Worm (Caenorhabditis elegans) whole organism, young adult: Measurements from ENCODE around the gene srbc-31.

Experiments used
- C17E4.6 ChIP-seq: fragments of 200-800 bp; sonication (Bioruptor generic); IDR thresholded peaks from 2 replicates; pipeline ENCODE4 v1.3.6; 2022; ENCODE audit warnings: missing genetic modification reagents, missing genetic modification characterization, missing compliant biosample characterization
- D2030.7 ChIP-seq: fragments of 200-800 bp; sonication (Bioruptor generic); IDR thresholded peaks from 2 replicates; pipeline ENCODE4 v1.3.6; 2022; ENCODE audit warnings: missing genetic modification reagents, missing genetic modification characterization, missing compliant biosample characterization
- F52B5.7 ChIP-seq: sonication (generic microtip); optimal IDR thresholded peaks from 2 replicates; lab custom pipeline; 2016; ENCODE audit warnings: mild to moderate bottlenecking, missing genetic modification characterization, missing compliant biosample characterization
- T26A5.8 ChIP-seq: sonication (generic microtip); optimal IDR thresholded peaks from 2 replicates; lab custom pipeline; 2016; ENCODE audit warnings: missing genetic modification characterization, missing compliant biosample characterization
- Y53F4B.3 ChIP-seq: fragments of 200-800 bp; sonication (Bioruptor generic); IDR thresholded peaks from 2 replicates; pipeline ENCODE4 v1.3.6; 2022; ENCODE audit warnings: missing genetic modification reagents, missing genetic modification characterization, missing compliant biosample characterization
- Y53G8AR.9 ChIP-seq: fragments of 200-800 bp; sonication (Bioruptor generic); conservative IDR thresholded peaks from 2 replicates; pipeline ENCODE4 v1.3.6; 2022; ENCODE audit warnings: missing genetic modification reagents, missing genetic modification characterization, missing compliant biosample characterization
- Y95B8A.8 ChIP-seq: fragments of 200-800 bp; sonication (Bioruptor generic); IDR thresholded peaks from 2 replicates; pipeline ENCODE4 v1.3.6; 2022; ENCODE audit warnings: missing genetic modification reagents, missing genetic modification characterization, missing compliant biosample characterization
- ama-1 ChIP-seq, 3 experiments: fragments of 150-350 bp in 1 of 3; sonication (generic microtip) in 2 of 3; optimal IDR thresholded peaks; 2 replicates each; lab custom pipeline; 2014 to 2018; ENCODE audit warnings: missing biosample characterization in 2 of 3, missing genetic modification characterization in 2 of 3, missing genetic modification reagents in 2 of 3
- atf-7 ChIP-seq: sonication (generic microtip); optimal IDR thresholded peaks from 2 replicates; lab custom pipeline; 2017; ENCODE audit warnings: mild to moderate bottlenecking, missing genetic modification characterization, missing compliant biosample characterization
- bed-1 ChIP-seq: fragments of 200-800 bp; sonication (Bioruptor generic); IDR thresholded peaks from 2 replicates; pipeline ENCODE4 v1.3.6; 2022; ENCODE audit warnings: missing genetic modification reagents, missing genetic modification characterization, missing compliant biosample characterization
- bed-2 ChIP-seq: fragments of 200-800 bp; sonication (Bioruptor generic); IDR thresholded peaks from 2 replicates; pipeline ENCODE4 v1.3.6; 2022; ENCODE audit warnings: missing genetic modification reagents, missing genetic modification characterization, missing compliant biosample characterization
- ceh-100 ChIP-seq: fragments of 200-800 bp; sonication (Bioruptor generic); IDR thresholded peaks from 2 replicates; pipeline ENCODE4 v1.3.6; 2022; ENCODE audit warnings: missing genetic modification reagents, missing genetic modification characterization, missing compliant biosample characterization
- ceh-27 ChIP-seq: fragments of 200-800 bp; sonication (Bioruptor generic); optimal IDR thresholded peaks from 2 replicates; lab custom pipeline; 2018; ENCODE audit warnings: mild to moderate bottlenecking, missing genetic modification characterization, moderate library complexity, missing compliant biosample characterization
- ceh-58 ChIP-seq: fragments of 200-800 bp; sonication (Bioruptor generic); IDR thresholded peaks from 2 replicates; pipeline ENCODE4 v1.3.6; 2022; ENCODE audit warnings: missing genetic modification characterization, missing compliant biosample characterization
- ceh-79 ChIP-seq: sonication (generic microtip); optimal IDR thresholded peaks from 2 replicates; lab custom pipeline; 2017; ENCODE audit warnings: mild to moderate bottlenecking, missing genetic modification characterization, missing compliant biosample characterization
- efl-1 ChIP-seq: fragments of 150-350 bp; optimal IDR thresholded peaks from 2 replicates; lab custom pipeline; 2014; ENCODE audit warnings: missing biosample characterization, missing genetic modification reagents, missing genetic modification characterization
- him-1 ChIP-seq: sonication (generic microtip); optimal IDR thresholded peaks from 2 replicates; lab custom pipeline; 2016; ENCODE audit warnings: missing genotype, missing genetic modification reagents, missing genetic modification characterization, missing compliant biosample characterization
- hrde-1 ChIP-seq: sonication (generic microtip); optimal IDR thresholded peaks from 2 replicates; lab custom pipeline; 2016; ENCODE audit warnings: missing genetic modification characterization, mild to moderate bottlenecking, missing compliant biosample characterization, moderate library complexity, missing genotype, missing genetic modification reagents, borderline replicate concordance
- lin-35 ChIP-seq, 3 experiments: fragments of 150-350 bp in 2 of 3; sonication (generic microtip) in 1 of 3; optimal IDR thresholded peaks; 2 replicates each; lab custom pipeline; 2014 to 2018; ENCODE audit warnings: missing biosample characterization in 3 of 3, missing genetic modification characterization in 3 of 3, missing genetic modification reagents in 3 of 3
- lin-40 ChIP-seq: sonication (generic microtip); optimal IDR thresholded peaks from 2 replicates; lab custom pipeline; 2016; ENCODE audit warnings: missing genetic modification characterization, mild to moderate bottlenecking, missing compliant biosample characterization, missing genotype, missing genetic modification reagents
- lsl-1 ChIP-seq: fragments of 200-800 bp; sonication (Bioruptor generic); optimal IDR thresholded peaks from 2 replicates; lab custom pipeline; 2018; ENCODE audit warnings: mild to moderate bottlenecking, missing genetic modification characterization, moderate library complexity, missing compliant biosample characterization
- lsy-27 ChIP-seq: sonication (generic microtip); optimal IDR thresholded peaks from 2 replicates; lab custom pipeline; 2017; ENCODE audit warnings: missing genetic modification characterization, mild to moderate bottlenecking, missing compliant biosample characterization, antibody characterized with exemption, missing genotype, borderline replicate concordance; ENCODE audit not compliant: insufficient read depth
- madf-6 ChIP-seq: fragments of 200-800 bp; sonication (Bioruptor generic); IDR thresholded peaks from 2 replicates; pipeline ENCODE4 v1.3.6; 2022; ENCODE audit warnings: missing genetic modification reagents, missing genetic modification characterization, missing compliant biosample characterization
- mcd-1 ChIP-seq: fragments of 200-800 bp; sonication (Bioruptor generic); IDR thresholded peaks from 2 replicates; pipeline ENCODE4 v1.3.6; 2022; ENCODE audit warnings: missing genetic modification reagents, missing genetic modification characterization, missing compliant biosample characterization
- mel-28 ChIP-seq: sonication (generic microtip); optimal IDR thresholded peaks from 2 replicates; lab custom pipeline; 2016; ENCODE audit warnings: borderline replicate concordance, mild to moderate bottlenecking, missing genetic modification characterization, missing compliant biosample characterization
- mes-4 ChIP-seq: sonication (generic microtip); optimal IDR thresholded peaks from 2 replicates; lab custom pipeline; 2016; ENCODE audit warnings: missing genotype, missing genetic modification characterization, missing compliant biosample characterization
- mxl-1 ChIP-seq: sonication (generic microtip); optimal IDR thresholded peaks from 2 replicates; lab custom pipeline; 2016; ENCODE audit warnings: missing genetic modification characterization, missing compliant biosample characterization
- nhr-27 ChIP-seq: fragments of 200-800 bp; sonication (Bioruptor generic); optimal IDR thresholded peaks from 2 replicates; lab custom pipeline; 2018; ENCODE audit warnings: mild to moderate bottlenecking, missing genetic modification characterization, moderate library complexity, missing compliant biosample characterization
- nhr-90 ChIP-seq: sonication (generic microtip); optimal IDR thresholded peaks from 2 replicates; lab custom pipeline; 2016; ENCODE audit warnings: missing genotype, mild to moderate bottlenecking, missing genetic modification characterization, missing compliant biosample characterization
- rec-8 ChIP-seq, 2 experiments: sonication (generic microtip); optimal IDR thresholded peaks; 2 replicates each; lab custom pipeline; 2016; ENCODE audit warnings: mild to moderate bottlenecking in 2 of 2, missing genetic modification characterization in 2 of 2, missing genetic modification reagents in 2 of 2, missing genotype in 2 of 2, missing biosample characterization in 1 of 2, missing compliant biosample characterization in 1 of 2, moderate library complexity in 1 of 2
- sptf-2 ChIP-seq: fragments of 200-800 bp; sonication (Bioruptor generic); optimal IDR thresholded peaks from 2 replicates; lab custom pipeline; 2018; ENCODE audit warnings: mild to moderate bottlenecking, missing genetic modification characterization, missing compliant biosample characterization
- tbp1 ChIP-seq: fragments of 200-800 bp; sonication (Bioruptor generic); optimal IDR thresholded peaks from 2 replicates; lab custom pipeline; 2018; ENCODE audit warnings: mild to moderate bottlenecking, missing genetic modification characterization, missing compliant biosample characterization
- ztf-18 ChIP-seq: sonication (generic microtip); optimal IDR thresholded peaks from 2 replicates; lab custom pipeline; 2016; ENCODE audit warnings: missing genotype, mild to moderate bottlenecking, missing genetic modification characterization, missing compliant biosample characterization
- ztf-22 ChIP-seq: fragments of 200-800 bp; sonication (Bioruptor generic); optimal IDR thresholded peaks from 2 replicates; lab custom pipeline; 2018; ENCODE audit warnings: mild to moderate bottlenecking, missing genetic modification characterization, moderate library complexity, missing compliant biosample characterization
- ztf-28 ChIP-seq: fragments of 200-800 bp; sonication (Bioruptor generic); IDR thresholded peaks from 2 replicates; pipeline ENCODE4 v1.3.6; 2022; ENCODE audit warnings: missing genetic modification reagents, missing genetic modification characterization, missing compliant biosample characterization
- ztf-6 ChIP-seq: fragments of 200-800 bp; sonication (Bioruptor generic); IDR thresholded peaks from 2 replicates; pipeline ENCODE4 v1.3.6; 2022; ENCODE audit warnings: missing genetic modification reagents, missing genetic modification characterization, missing compliant biosample characterization

The srbc-31 gene

DNA sequence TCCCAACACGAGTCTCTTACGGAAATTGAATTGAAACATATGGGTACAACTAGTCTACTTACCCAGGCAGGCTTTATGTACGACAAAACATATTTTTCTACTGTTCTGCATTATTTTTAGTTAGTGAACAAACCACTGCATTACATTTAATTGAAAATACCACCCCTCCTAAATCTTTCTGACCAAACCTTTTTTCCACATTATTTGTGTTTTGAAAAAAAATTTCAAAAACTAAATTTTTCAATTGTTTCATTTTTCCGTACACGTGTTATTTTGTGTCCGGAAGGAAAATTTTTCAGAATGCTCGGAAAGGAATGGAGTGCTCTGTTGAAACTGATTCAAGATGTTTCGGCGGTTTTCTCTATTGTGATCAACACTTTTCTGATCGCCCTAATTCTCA, 35.0 kb upstream of the srbc-31 start, which contains the start of gene str-226:
TSS of gene str-226 (plus strand) at position 301 of the 400 bp plus-strand sequence.
- TF ChIP-seq ztf-6 (GFP tag; lab: Robert Waterston, UW) = no peak
- TF ChIP-seq C17E4.6 (GFP tag; lab: Robert Waterston, UW) = no peak
- TF ChIP-seq ztf-28 (GFP tag; lab: Robert Waterston, UW) = no peak
- TF ChIP-seq efl-1 (GFP tag; lab: Kevin White, UChicago) = no peak
- TF ChIP-seq D2030.7 (GFP tag; lab: Robert Waterston, UW) = no peak
- no peak for TF ChIP-seq Y53F4B.3 (GFP tag; lab: Robert Waterston, UW)
- TF ChIP-seq lin-40 (tag; lab: Kevin White, UChicago) = no peak
- no peak for TF ChIP-seq nhr-90 (tag; lab: Kevin White, UChicago)
- TF ChIP-seq lin-35 (GFP tag; optimal IDR thresholded peaks at IDR 0.05; lab: Kevin White, UChicago) = no peak
- TF ChIP-seq mcd-1 (GFP tag; lab: Robert Waterston, UW) = no peak
- TF ChIP-seq Y95B8A.8 (GFP tag; lab: Robert Waterston, UW) = no peak
- no peak for TF ChIP-seq tbp1 (GFP tag; lab: Kevin White, UChicago)
- no peak for TF ChIP-seq ceh-58 (GFP tag; lab: Robert Waterston, UW)
- TF ChIP-seq ama-1 (optimal IDR thresholded peaks at IDR 0.05; lab: Kevin White, UChicago) = no peak
- no peak for TF ChIP-seq ama-1 (GFP tag; optimal IDR thresholded peaks at IDR 0.05; lab: Kevin White, UChicago)
- TF ChIP-seq madf-6 (GFP tag; lab: Robert Waterston, UW) = no peak
- TF ChIP-seq mxl-1 (tag; lab: Kevin White, UChicago) = no peak
- TF ChIP-seq mel-28 (tag; lab: Kevin White, UChicago) = no peak
- TF ChIP-seq ceh-79 = no peak
- no peak for TF ChIP-seq sptf-2 (GFP tag; lab: Kevin White, UChicago)

DNA sequence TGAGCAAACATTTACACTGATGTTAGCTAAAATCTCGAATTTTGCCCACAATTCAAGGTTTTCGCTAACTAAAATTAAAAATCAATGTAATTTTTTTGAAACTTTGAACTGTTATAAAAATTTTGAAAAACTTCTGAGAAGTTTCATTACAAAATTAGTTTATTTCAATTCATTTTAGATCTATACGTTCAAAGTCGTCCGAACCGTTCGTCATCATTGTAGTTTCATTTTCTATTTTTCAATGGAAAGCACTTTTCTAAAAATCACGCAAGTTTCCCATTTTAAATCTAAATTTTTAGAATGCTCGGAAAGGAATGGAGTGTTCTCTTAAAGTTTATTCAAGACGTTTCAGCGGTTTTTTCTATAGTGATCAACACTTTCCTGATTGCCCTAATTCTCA, 32.5 kb upstream of the srbc-31 start, which contains the start of gene str-228:
TSS of gene str-228 (plus strand) at position 301 of the 400 bp plus-strand sequence.
- no peak for TF ChIP-seq him-1
- TF ChIP-seq bed-1 (GFP tag; lab: Robert Waterston, UW) = no peak
- TF ChIP-seq tbp1 (GFP tag; lab: Kevin White, UChicago) = no peak
- no peak for TF ChIP-seq T26A5.8
- TF ChIP-seq nhr-27 (tag; lab: Kevin White, UChicago) = no peak
- no peak for TF ChIP-seq bed-2 (GFP tag; lab: Robert Waterston, UW)
- no peak for TF ChIP-seq rec-8 (tag; optimal IDR thresholded peaks at IDR 0.05; lab: Kevin White, UChicago)
- no peak for TF ChIP-seq hrde-1 (tag; lab: Kevin White, UChicago)
- TF ChIP-seq F52B5.7 = no peak
- no peak for TF ChIP-seq ztf-18 (tag; lab: Kevin White, UChicago)
- TF ChIP-seq lsl-1 = no peak
- TF ChIP-seq Y53G8AR.9 (GFP tag; lab: Robert Waterston, UW) = no peak
- TF ChIP-seq ztf-22 = no peak
- TF ChIP-seq atf-7 = no peak
- TF ChIP-seq Y95B8A.8 (GFP tag; lab: Robert Waterston, UW) = no peak
- TF ChIP-seq lsy-27 (tag; lab: Kevin White, UChicago) = no peak
- TF ChIP-seq mes-4 (tag; lab: Kevin White, UChicago) = no peak
- TF ChIP-seq ceh-27 (GFP tag; lab: Kevin White, UChicago) = no peak

DNA sequence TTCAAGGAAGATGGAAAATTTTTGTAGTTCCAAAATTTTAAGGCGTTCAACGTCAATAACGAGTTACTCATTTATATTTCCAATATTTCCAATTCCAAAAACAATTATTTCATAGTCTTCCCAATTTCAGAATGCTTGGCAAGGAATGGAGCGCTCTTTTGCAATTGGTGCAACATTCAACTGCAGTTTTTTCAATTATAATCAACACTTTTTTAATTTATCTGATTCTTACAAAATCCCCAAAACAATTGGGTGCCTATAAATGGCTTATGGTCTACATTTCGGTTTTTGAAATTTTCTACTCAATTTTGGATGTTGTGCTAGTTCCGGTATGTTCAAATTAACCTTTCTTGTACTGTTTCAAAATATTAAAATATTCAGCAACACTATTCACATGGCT, 30.3 kb upstream of the srbc-31 start, which contains the start of gene str-225:
TSS of gene str-225 (plus strand) at position 132 of the 400 bp plus-strand sequence.
- TF ChIP-seq ceh-100 (GFP tag; lab: Robert Waterston, UW) = no peak
- no peak for TF ChIP-seq ceh-27 (GFP tag; lab: Kevin White, UChicago)
